Fruit fly (Drosophila melanogaster): ENCODE results near the gene Prosbeta7.

- TF ChIP-seq ttk (optimal IDR thresholded peaks at IDR 0.05) (no peak), h (optimal IDR thresholded peaks at IDR 0.05) (no peak), psq (optimal IDR thresholded peaks at IDR 0.05) (no peak), insv (optimal IDR thresholded peaks at IDR 0.05) (no peak), Sin3A (optimal IDR thresholded peaks at IDR 0.05) (no peak)
These were observed 3.0 kb downstream of the Prosbeta7 start for dm6 chr3R:5355135-5355493.

Measured in Kc167 (cell line).